Worm (Caenorhabditis elegans): ENCODE results near the gene T24A6.17.

The T24A6.17 gene

DNA sequence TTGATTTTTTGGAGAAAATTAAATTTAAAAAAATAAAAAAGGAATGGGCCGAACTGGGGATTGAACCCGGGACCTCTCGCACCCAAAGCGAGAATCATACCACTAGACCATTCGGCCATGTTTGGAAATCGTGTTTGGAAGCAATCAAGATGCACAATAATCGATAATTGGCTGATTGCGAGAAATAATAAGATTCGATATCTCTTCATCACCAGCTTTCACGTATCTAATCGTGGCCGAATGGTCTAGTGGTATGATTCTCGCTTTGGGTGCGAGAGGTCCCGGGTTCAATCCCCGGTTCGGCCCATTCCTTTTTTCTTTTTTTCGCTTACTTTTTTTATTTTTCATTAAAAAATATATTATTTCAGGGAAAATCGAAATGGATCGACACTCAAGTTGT lies 17.9 kb upstream of the T24A6.17 start (continued):
- TF ChIP-seq mcd-1 (GFP tag; IDR thresholded peaks at IDR 0.05) (no peak), repo-1 (tag; optimal IDR thresholded peaks at IDR 0.05) (no peak), attf-6 (GFP tag; IDR thresholded peaks at IDR 0.05) (0 out of 2 replicates have a peak, but pooled peaks have one; percentile 13), ztf-26 (tag; optimal IDR thresholded peaks at IDR 0.05) (no peak), B0336.3 (GFP tag; IDR thresholded peaks at IDR 0.05) (no peak), ceh-79 (tag; optimal IDR thresholded peaks at IDR 0.05) (no peak), lin-54 (GFP tag; optimal IDR thresholded peaks at IDR 0.05) (peak; percentile 36), die-1 (tag; optimal IDR thresholded peaks at IDR 0.05) (peak; percentile 54), pha-4 (tag; optimal IDR thresholded peaks at IDR 0.05) (no peak), nhr-80 (tag; optimal IDR thresholded peaks at IDR 0.05) (no peak), hmg-20 (GFP tag; IDR thresholded peaks at IDR 0.05) (no peak), Y53F4B.3 (GFP tag; IDR thresholded peaks at IDR 0.05) (peak; percentile 28; the same call in 1 of the 2 replicates), mxl-1 (tag; optimal IDR thresholded peaks at IDR 0.05) (no peak), ztf-3 (GFP tag; optimal IDR thresholded peaks at IDR 0.05) (no peak), ceh-40 (GFP tag; IDR thresholded peaks at IDR 0.05) (no peak), let-607 (tag; optimal IDR thresholded peaks at IDR 0.05) (no peak), ztf-18 (tag; optimal IDR thresholded peaks at IDR 0.05) (no peak), aptf-2 (GFP tag; conservative IDR thresholded peaks at IDR 0.05) (no peak), Y79H2A.3 (GFP tag; conservative IDR thresholded peaks at IDR 0.05) (no peak), F52B5.7 (tag; optimal IDR thresholded peaks at IDR 0.05) (no peak), B0261.1 (tag; optimal IDR thresholded peaks at IDR 0.05) (peak; percentile 65), C06A6.2 (GFP tag; conservative IDR thresholded peaks at IDR 0.05) (no peak), somi-1 (GFP tag; optimal IDR thresholded peaks at IDR 0.05) (no peak), ekl-4 (GFP tag; IDR thresholded peaks at IDR 0.05) (no peak), lir-1 (GFP tag; conservative IDR thresholded peaks at IDR 0.05) (no peak), xnd-1 (tag; optimal IDR thresholded peaks at IDR 0.05) (no peak), egl-18 (GFP tag; IDR thresholded peaks at IDR 0.05) (no peak), unc-130 (GFP tag; optimal IDR thresholded peaks at IDR 0.05) (no peak), ccch-3 (GFP tag; optimal IDR thresholded peaks at IDR 0.05) (no peak), rec-8 (tag; optimal IDR thresholded peaks at IDR 0.05) (peak in 1 of 2 experiments; percentile 35), zim-3 (tag; optimal IDR thresholded peaks at IDR 0.05) (no peak), snpc-1.1 (tag; optimal IDR thresholded peaks at IDR 0.05; ENCODE audit: insufficient read depth) (peak; percentile 18), cebp-2 (GFP tag; IDR thresholded peaks at IDR 0.05) (no peak), ztf-6 (GFP tag; IDR thresholded peaks at IDR 0.05) (no peak), ceh-100 (GFP tag; IDR thresholded peaks at IDR 0.05) (no peak), lin-26 (GFP tag; IDR thresholded peaks at IDR 0.05) (peak; percentile 79), Y67H2A.10 (GFP tag; conservative IDR thresholded peaks at IDR 0.05) (no peak), hsf-1 (GFP tag; IDR thresholded peaks at IDR 0.05) (no peak), nhr-90 (tag; optimal IDR thresholded peaks at IDR 0.05) (no peak), sdz-38 (tag; optimal IDR thresholded peaks at IDR 0.05) (no peak), lin-40 (tag; optimal IDR thresholded peaks at IDR 0.05) (no peak), madf-3 (GFP tag; IDR thresholded peaks at IDR 0.05) (0 out of 2 replicates have a peak, but pooled peaks have one; percentile 14), B0035.1 (tag; optimal IDR thresholded peaks at IDR 0.05) (no peak), athp-1 (tag; optimal IDR thresholded peaks at IDR 0.05) (peak; percentile 9), zfh-2 (GFP tag; conservative IDR thresholded peaks at IDR 0.05) (no peak), F49E8.2 (tag; optimal IDR thresholded peaks at IDR 0.05; ENCODE audit: insufficient read depth) (peak; percentile 68), snpc-1.3 (tag; optimal IDR thresholded peaks at IDR 0.05; ENCODE audit: insufficient read depth) (peak; percentile 31), fkh-3 (tag; optimal IDR thresholded peaks at IDR 0.05) (no peak), Y56A3A.18 (GFP tag; IDR thresholded peaks at IDR 0.05) (no peak)
